Fruit fly (Drosophila melanogaster): ENCODE measurements around the gene dl.
A peak's percentile ranks its signal among the peaks of the same experiment; 100 is the strongest.

The dl gene

DNA sequence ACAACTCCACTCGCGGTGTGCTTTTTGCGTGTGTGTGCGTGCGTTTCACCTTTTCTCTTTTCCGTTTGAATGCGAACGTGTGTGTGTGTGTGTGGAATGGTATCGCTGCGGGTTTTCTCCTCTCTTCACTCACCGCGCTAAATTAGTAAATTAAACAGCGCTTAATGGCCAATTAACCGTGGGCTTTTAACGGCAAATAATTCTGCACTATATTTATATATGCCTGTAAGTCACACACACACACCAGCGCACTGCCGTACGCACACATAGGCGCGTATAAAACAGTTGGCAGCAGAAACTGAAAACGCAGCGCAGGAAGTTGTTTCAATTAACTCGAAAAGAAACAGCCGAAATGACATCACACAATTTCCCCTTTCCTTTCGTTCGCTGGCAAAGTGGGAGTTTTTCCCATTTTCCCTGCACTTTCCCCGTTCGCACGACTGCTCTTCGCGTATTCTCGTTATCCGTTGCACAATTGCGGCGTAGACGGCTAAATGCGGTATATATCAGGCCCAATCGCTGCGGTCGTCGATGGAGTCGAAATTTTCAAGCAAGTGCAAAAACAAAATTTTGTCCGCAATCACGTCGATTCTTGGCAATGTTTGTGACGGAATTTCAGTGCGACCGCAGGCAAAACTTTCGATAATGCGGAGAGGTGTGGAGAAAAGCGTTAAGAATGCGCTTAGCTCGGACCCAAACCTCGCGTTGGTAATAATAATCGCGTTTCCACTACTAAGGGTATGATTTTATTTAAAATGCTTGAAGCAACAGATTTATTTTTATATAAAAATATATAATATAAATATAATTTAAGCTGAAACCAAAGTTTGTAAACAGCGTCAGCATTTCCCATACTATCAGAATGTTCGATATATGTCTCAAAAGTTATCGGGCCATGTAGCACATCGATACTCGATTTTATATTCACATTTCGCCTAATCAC, 22.7 kb upstream of the dl start, which contains the start of gene BicD (continued):
- TF ChIP-seq CG5180 (GFP tag; optimal IDR thresholded peaks at IDR 0.05) (no peak), oc (tag; optimal IDR thresholded peaks at IDR 0.05) (no peak), sd (tag; optimal IDR thresholded peaks at IDR 0.05) (peak; percentile 98), Blimp-1 (GFP tag; optimal IDR thresholded peaks at IDR 0.05) (peak; percentile 2), CG34224 (GFP tag; IDR thresholded peaks at IDR 0.05; ENCODE audit: partially characterized antibody) (peak; percentile 50; the same call in 1 of the 3 replicates), trh (GFP tag; optimal IDR thresholded peaks at IDR 0.05) (no peak), Dp (GFP tag; optimal IDR thresholded peaks at IDR 0.05) (peak; percentile 46), CG8924 (tag; optimal IDR thresholded peaks at IDR 0.05) (peak; percentile 24), prd (optimal IDR thresholded peaks at IDR 0.05) (no peak), prd (GFP tag; IDR thresholded peaks at IDR 0.05) (no peak), CG6813 (GFP tag; optimal IDR thresholded peaks at IDR 0.05) (no peak), Rx (GFP tag; IDR thresholded peaks at IDR 0.05) (no peak), tll (GFP tag; optimal IDR thresholded peaks at IDR 0.05) (no peak), inv (GFP tag; IDR thresholded peaks at IDR 0.05; ENCODE audit: partially characterized antibody) (peak; percentile 54), toy (GFP tag; IDR thresholded peaks at IDR 0.05) (no peak), CG10431 (GFP tag; optimal IDR thresholded peaks at IDR 0.05) (peak; percentile 61), CG4617 (GFP tag; optimal IDR thresholded peaks at IDR 0.05; ENCODE audit: borderline replicate concordance) (peak; percentile 38), scrt (GFP tag; optimal IDR thresholded peaks at IDR 0.05) (peak; percentile 22), CG1832 (GFP tag; optimal IDR thresholded peaks at IDR 0.05) (no peak), Fer1 (GFP tag; optimal IDR thresholded peaks at IDR 0.05) (no peak), Mes4 (GFP tag; optimal IDR thresholded peaks at IDR 0.05) (no peak), pum (GFP tag; optimal IDR thresholded peaks at IDR 0.05) (no peak), Usf (GFP tag; optimal IDR thresholded peaks at IDR 0.05) (no peak), HLHmδ (GFP tag; optimal IDR thresholded peaks at IDR 0.05) (peak; percentile 24), ranshi (GFP tag; IDR thresholded peaks at IDR 0.05) (no peak), Lpt (GFP tag; optimal IDR thresholded peaks at IDR 0.05) (no peak), amos (GFP tag; IDR thresholded peaks at IDR 0.05; ENCODE audit: partially characterized antibody) (peak; percentile 62), CG31224 (GFP tag; IDR thresholded peaks at IDR 0.05) (no peak), onecut (GFP tag; IDR thresholded peaks at IDR 0.05) (0 out of 2 replicates have a peak, but pooled peaks have one; percentile 4), Atf6 (GFP tag; IDR thresholded peaks at IDR 0.05) (peak; percentile 17; the same call in 1 of the 2 replicates), Ets97D (GFP tag; optimal IDR thresholded peaks at IDR 0.05) (peak; percentile 32), D19B (GFP tag; optimal IDR thresholded peaks at IDR 0.05) (no peak), Scr (GFP tag; IDR thresholded peaks at IDR 0.05; ENCODE audit: partially characterized antibody) (peak; percentile 70), Dfd (GFP tag; optimal IDR thresholded peaks at IDR 0.05) (no peak), Pdp1 (GFP tag; optimal IDR thresholded peaks at IDR 0.05) (peak in 1 of 2 experiments; percentile 62), CG10366 (GFP tag; IDR thresholded peaks at IDR 0.05) (0 out of 2 replicates have a peak, but pooled peaks have one; percentile 8), kni (GFP tag; optimal IDR thresholded peaks at IDR 0.05) (peak; percentile 3), CG15011 (GFP tag; optimal IDR thresholded peaks at IDR 0.05) (no peak), CG2116 (GFP tag; optimal IDR thresholded peaks at IDR 0.05) (peak; percentile 87), Stat92E (GFP tag; optimal IDR thresholded peaks at IDR 0.05) (peak in 1 of 3 experiments; percentile 17), hkb (optimal IDR thresholded peaks at IDR 0.05) (no peak), hkb (GFP tag; IDR thresholded peaks at IDR 0.05) (peak; percentile 39), dmrt99B (tag; optimal IDR thresholded peaks at IDR 0.05) (no peak), CG8290 (GFP tag; optimal IDR thresholded peaks at IDR 0.05) (peak; percentile 84), CG8290 (tag; optimal IDR thresholded peaks at IDR 0.05) (peak in 1 of 2 experiments; percentile 69), Atf-2 (GFP tag; optimal IDR thresholded peaks at IDR 0.05) (no peak), Jarid2 (GFP tag; optimal IDR thresholded peaks at IDR 0.05) (peak; percentile 65), ro (GFP tag; IDR thresholded peaks at IDR 0.05) (no peak)
